Worm (Caenorhabditis elegans) whole organism, L1 larva: Measurements from ENCODE around the gene srbc-34.

Experiments used
- Y116A8C.19 ChIP-seq: sonication (generic microtip); optimal IDR thresholded peaks from 2 replicates; lab custom pipeline; 2016; ENCODE audit warnings: missing compliant biosample characterization, missing genetic modification characterization, borderline replicate concordance
- ama-1 ChIP-seq: fragments of 150-350 bp; optimal IDR thresholded peaks from 2 replicates; lab custom pipeline; 2014
- ces-1 ChIP-seq: fragments of 150-350 bp; optimal IDR thresholded peaks from 2 replicates; lab custom pipeline; 2014; ENCODE audit warnings: missing biosample characterization, missing genetic modification reagents, missing genetic modification characterization
- mef-2 ChIP-seq: fragments of 150-350 bp; optimal IDR thresholded peaks from 2 replicates; lab custom pipeline; 2014; ENCODE audit warnings: missing biosample characterization, missing genetic modification characterization
- pqm-1 ChIP-seq: sonication (generic microtip); optimal IDR thresholded peaks from 3 replicates; lab custom pipeline; 2017; ENCODE audit warnings: missing biosample characterization, missing genetic modification characterization
- ztf-11 ChIP-seq, 2 experiments: sonication (generic microtip); optimal IDR thresholded peaks; 2 replicates each; lab custom pipeline; 2016 to 2017; ENCODE audit warnings: missing genetic modification characterization in 2 of 2, missing biosample characterization in 1 of 2, missing compliant biosample characterization in 1 of 2

DNA sequence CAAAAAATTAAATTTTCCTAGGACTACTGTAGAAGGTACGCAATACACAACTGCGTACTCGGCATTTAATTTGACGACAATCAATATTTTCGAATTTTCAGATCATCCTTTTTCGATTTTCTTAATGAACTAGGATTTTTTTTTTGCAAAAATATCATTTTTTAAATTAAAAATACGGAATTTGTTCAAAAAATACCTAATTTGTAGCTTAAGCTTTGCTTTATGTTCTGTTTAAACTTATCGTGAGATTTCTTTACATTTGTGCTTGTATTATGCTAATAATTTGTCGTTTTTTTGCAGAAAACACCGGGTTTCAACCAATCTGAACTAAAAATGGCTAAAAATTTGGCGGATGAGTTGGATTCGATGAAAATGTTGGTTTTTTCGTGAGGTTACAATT lies 9.4 kb upstream of the srbc-34 start, which contains the start of gene ftr-1:
- TF ChIP-seq ztf-11 (tag; optimal IDR thresholded peaks at IDR 0.05; lab: Kevin White, UChicago) (no peak), ama-1 (lab: Kevin White, UChicago) (no peak), ces-1 (GFP tag; lab: Kevin White, UChicago) (no peak), Y116A8C.19 (tag; lab: Kevin White, UChicago) (no peak), pqm-1 (tag; lab: Kevin White, UChicago) (no peak), mef-2 (tag; lab: Kevin White, UChicago) (no peak)
